In the genomic region with DNA sequence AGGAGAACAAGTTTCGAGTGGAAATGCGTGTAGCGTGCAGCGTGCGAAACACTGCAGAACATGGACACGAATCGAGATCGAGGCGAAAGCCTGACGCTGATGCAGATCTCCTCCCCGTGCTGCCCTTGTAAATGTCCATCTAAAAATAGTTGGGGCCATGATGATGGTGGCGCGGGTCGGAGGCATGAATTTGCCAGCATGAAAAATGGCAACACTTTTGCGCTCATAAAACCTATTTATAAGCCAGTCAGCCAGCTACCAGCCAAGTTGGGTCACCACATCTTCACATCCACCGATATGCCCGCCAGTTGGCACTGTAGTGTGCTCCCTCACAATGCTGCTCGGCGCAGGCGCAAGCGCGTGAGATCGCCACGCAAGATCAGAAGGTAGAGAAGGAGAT, we compare ENCODE assay signal across 1 fruit fly cellular context.
TF ChIP-seq lines count a peak whose summit lies in the region.

No protein-coding gene starts in this region.

TF ChIP-seq in whole organism, prepupa, 60 proteins besides CTCF, POLR2A, EP300 and RAD21 (continued from another document):
- TF ChIP-seq Lpt (GFP tag; optimal IDR thresholded peaks at IDR 0.05; lab: Kevin White, UChicago): no peak
- TF ChIP-seq Eip93F (GFP tag; optimal IDR thresholded peaks at IDR 0.05; lab: Kevin White, UChicago): no peak
- TF ChIP-seq CG10669 (GFP tag; optimal IDR thresholded peaks at IDR 0.05; lab: Kevin White, UChicago): peak; percentile 56
- peak; percentile 69 for TF ChIP-seq CG6792 (GFP tag; optimal IDR thresholded peaks at IDR 0.05; lab: Kevin White, UChicago)
- no peak for TF ChIP-seq CG15336 (GFP tag; IDR thresholded peaks at IDR 0.05; lab: Robert Waterston, UW)
- TF ChIP-seq fd85E (GFP tag; optimal IDR thresholded peaks at IDR 0.05; lab: Kevin White, UChicago): no peak
- peak; percentile 71 for TF ChIP-seq Smox (GFP tag; optimal IDR thresholded peaks at IDR 0.05; lab: Kevin White, UChicago)
- TF ChIP-seq pdm3 (GFP tag; optimal IDR thresholded peaks at IDR 0.05; lab: Kevin White, UChicago): peak; percentile 56
- peak; percentile 18 for TF ChIP-seq CG8632 (GFP tag; optimal IDR thresholded peaks at IDR 0.05; lab: Kevin White, UChicago)
- peak; percentile 5 for TF ChIP-seq CG6276 (GFP tag; optimal IDR thresholded peaks at IDR 0.05; lab: Kevin White, UChicago)
- TF ChIP-seq Hr39 (GFP tag; optimal IDR thresholded peaks at IDR 0.05; lab: Kevin White, UChicago): peak; percentile 74
- TF ChIP-seq eg (GFP tag; IDR thresholded peaks at IDR 0.05; lab: Robert Waterston, UW): no peak
- TF ChIP-seq esn (GFP tag; optimal IDR thresholded peaks at IDR 0.05; lab: Kevin White, UChicago): peak; percentile 72
- peak; percentile 91 for TF ChIP-seq Eip78C (GFP tag; lab: Kevin White, UChicago)
- no peak for TF ChIP-seq CG11294 (GFP tag; IDR thresholded peaks at IDR 0.05; lab: Robert Waterston, UW)
- TF ChIP-seq lz (GFP tag; optimal IDR thresholded peaks at IDR 0.05; lab: Kevin White, UChicago): peak; percentile 76
- no peak for TF ChIP-seq salr (GFP tag; optimal IDR thresholded peaks at IDR 0.05; lab: Kevin White, UChicago)
- no peak; the same call in 1 of the 3 replicates for TF ChIP-seq CG6163 (GFP tag; IDR thresholded peaks at IDR 0.05; lab: Robert Waterston, UW)
- TF ChIP-seq CG7368 (GFP tag; optimal IDR thresholded peaks at IDR 0.05; lab: Kevin White, UChicago): peak; percentile 42
- no peak for TF ChIP-seq CG10631 (GFP tag; optimal IDR thresholded peaks at IDR 0.05; lab: Kevin White, UChicago)
- TF ChIP-seq fkh (GFP tag; optimal IDR thresholded peaks at IDR 0.05; lab: Kevin White, UChicago): no peak
- TF ChIP-seq Met (GFP tag; optimal IDR thresholded peaks at IDR 0.05; lab: Kevin White, UChicago): peak; percentile 76
- TF ChIP-seq CG6808 (GFP tag; optimal IDR thresholded peaks at IDR 0.05; lab: Kevin White, UChicago): peak; percentile 27
- TF ChIP-seq Sox102F (GFP tag; optimal IDR thresholded peaks at IDR 0.05; lab: Kevin White, UChicago): peak; percentile 73
- no peak for TF ChIP-seq CG6854 (GFP tag; optimal IDR thresholded peaks at IDR 0.05; lab: Kevin White, UChicago)
- TF ChIP-seq cyc (GFP tag; optimal IDR thresholded peaks at IDR 0.05; lab: Kevin White, UChicago): peak; percentile 78
- peak; percentile 53 for TF ChIP-seq CG3919 (GFP tag; optimal IDR thresholded peaks at IDR 0.05; lab: Kevin White, UChicago)
- peak; percentile 72 for TF ChIP-seq CG31627 (GFP tag; optimal IDR thresholded peaks at IDR 0.05; lab: Kevin White, UChicago)
- no peak for TF ChIP-seq CG11762 (GFP tag; optimal IDR thresholded peaks at IDR 0.05; lab: Kevin White, UChicago; ENCODE audit: insufficient read depth)
- peak; percentile 56 for TF ChIP-seq Ets96B (tag; optimal IDR thresholded peaks at IDR 0.05; lab: Kevin White, UChicago)
- peak; percentile 75 for TF ChIP-seq dsx (GFP tag; optimal IDR thresholded peaks at IDR 0.05; lab: Kevin White, UChicago; ENCODE audit: poor library complexity, severe bottlenecking)
- TF ChIP-seq acj6 (GFP tag; optimal IDR thresholded peaks at IDR 0.05; lab: Kevin White, UChicago): peak; percentile 37
- peak; percentile 39 for TF ChIP-seq CG32006 (GFP tag; optimal IDR thresholded peaks at IDR 0.05; lab: Kevin White, UChicago)
TF ChIP-seq in whole organism, prepupa: peak in this region for 36.
